Worm (Caenorhabditis elegans): Measurements from ENCODE around the gene F07C3.16.

- TF ChIP-seq nhr-11 (tag; optimal IDR thresholded peaks at IDR 0.05) (no peak), crh-2 (tag; optimal IDR thresholded peaks at IDR 0.05) (no peak)
Measured at ce11 chrV:9207377-9207776, 50.0 kb downstream of the F07C3.16 start, which contains the start of gene inx-10.

Measured in whole organism, L2 larva.